Worm (Caenorhabditis elegans): ENCODE results near the gene nhr-247.
"Not testable (repeated sequence)": the region's sequence is repeated elsewhere in the genome, so short reads cannot be mapped to it uniquely, and the experiment has no call there.

nhr-247 gene

DNA sequence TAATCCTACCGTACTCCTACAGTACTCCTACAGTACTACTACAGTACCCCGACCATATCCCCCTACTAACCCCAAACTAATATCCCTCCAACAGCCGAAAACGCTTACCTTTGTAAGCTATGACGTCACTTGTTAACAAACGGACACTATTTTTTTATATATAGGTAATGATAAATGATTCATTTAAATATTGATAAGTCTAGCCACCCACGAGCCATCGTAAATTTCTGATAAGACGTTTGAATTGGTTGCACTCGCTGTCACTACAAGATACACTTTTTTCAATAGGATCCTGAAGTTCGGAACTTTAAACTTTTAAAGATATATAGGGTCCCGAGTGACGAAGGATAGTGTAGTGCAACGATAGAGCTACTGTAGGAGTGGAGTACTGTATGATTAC is at the start of gene nhr-247:
Gene nhr-247 (plus strand): TSS at position 330 of the 400 bp plus-strand sequence.
- TF ChIP-seq dmd-6 (GFP tag; IDR thresholded peaks at IDR 0.05) (peak; percentile 65), nhr-28 (tag; optimal IDR thresholded peaks at IDR 0.05) (peak; percentile 71), daf-16 (tag; optimal IDR thresholded peaks at IDR 0.05) (peak; percentile 24), pqm-1 (tag; optimal IDR thresholded peaks at IDR 0.05) (peak; percentile 15)
- TF ChIP-seq daf-16 (GFP tag; optimal IDR thresholded peaks at IDR 0.05): not testable (repeated sequence)

- TF ChIP-seq lir-3 (tag; optimal IDR thresholded peaks at IDR 0.05) (no peak), Y105C5A.15 (GFP tag; IDR thresholded peaks at IDR 0.05) (no peak), tra-1 (GFP tag; IDR thresholded peaks at IDR 0.05) (no peak), nhr-28 (tag; optimal IDR thresholded peaks at IDR 0.05) (no peak), nhr-25 (tag; optimal IDR thresholded peaks at IDR 0.05; ENCODE audit: borderline replicate concordance, insufficient read depth) (no peak), jun-1 (tag; optimal IDR thresholded peaks at IDR 0.05) (no peak), mxl-2 (GFP tag; conservative IDR thresholded peaks at IDR 0.05) (no peak), T26A8.4 (GFP tag; IDR thresholded peaks at IDR 0.05) (no peak), lin-15B (tag; optimal IDR thresholded peaks at IDR 0.05) (no peak), spr-1 (tag; optimal IDR thresholded peaks at IDR 0.05) (no peak), daf-12 (tag; optimal IDR thresholded peaks at IDR 0.05) (no peak), unc-130 (GFP tag; optimal IDR thresholded peaks at IDR 0.05) (no peak), fkh-10 (GFP tag; optimal IDR thresholded peaks at IDR 0.05) (no peak), aly-2 (tag; optimal IDR thresholded peaks at IDR 0.05) (no peak), ama-1 (optimal IDR thresholded peaks at IDR 0.05) (no peak), ceh-62 (tag; optimal IDR thresholded peaks at IDR 0.05) (no peak), hlh-11 (tag; optimal IDR thresholded peaks at IDR 0.05) (no peak)
These were observed 48.0 kb upstream of the nhr-247 start, which contains the start of gene srw-16 for ce11 chrV:15274757-15275156. TSS of gene srw-16 (minus strand) at chrV:15274857.

DNA sequence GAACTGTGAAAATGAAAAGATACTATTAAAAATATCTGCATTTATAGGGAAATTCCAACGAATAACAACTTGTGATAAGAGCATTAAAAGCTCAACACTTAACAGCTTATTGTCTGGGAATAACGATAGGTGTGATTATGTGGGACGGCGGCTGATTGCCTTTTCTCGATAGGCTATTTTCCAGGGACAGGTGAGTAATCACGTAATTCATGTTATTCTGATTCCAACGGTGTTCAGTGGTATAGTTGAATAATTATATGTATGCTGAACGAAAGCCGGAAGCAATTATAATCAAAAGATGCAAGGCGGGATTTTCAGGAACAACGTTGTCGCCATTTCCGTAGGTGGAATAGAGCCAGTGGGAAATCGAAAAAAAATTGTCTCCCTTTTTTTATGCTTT is 45.9 kb upstream of the nhr-247 start, which contains the start of gene srw-17:
Gene srw-17 (minus strand): TSS at position 101 of the 400 bp plus-strand sequence.
- TF ChIP-seq ztf-11 (tag; optimal IDR thresholded peaks at IDR 0.05) (no peak), nhr-11 (tag; optimal IDR thresholded peaks at IDR 0.05) (peak; percentile 19)

- TF ChIP-seq F37D6.2 (tag; optimal IDR thresholded peaks at IDR 0.05): no peak
- no peak for TF ChIP-seq daf-12 (tag; optimal IDR thresholded peaks at IDR 0.05)
- no peak for TF ChIP-seq sdz-12 (GFP tag; optimal IDR thresholded peaks at IDR 0.05)
- TF ChIP-seq ceh-28 (tag; optimal IDR thresholded peaks at IDR 0.05): no peak
- no peak for TF ChIP-seq Y5F2A.4 (GFP tag; optimal IDR thresholded peaks at IDR 0.05)
- TF ChIP-seq lin-29 (GFP tag; IDR thresholded peaks at IDR 0.05): no peak
These were observed 41.4 kb upstream of the nhr-247 start, which contains the start of the genes srw-19 and srx-51 for ce11 chrV:15281279-15281949. TSS of gene srw-19 (minus strand) at chrV:15281379. TSS of gene srx-51 (plus strand) at chrV:15281899.

- TF ChIP-seq nhr-41 (GFP tag; IDR thresholded peaks at IDR 0.05) (no peak), Y75B8A.6 (GFP tag; IDR thresholded peaks at IDR 0.05) (no peak), unc-130 (GFP tag; optimal IDR thresholded peaks at IDR 0.05) (no peak), zag-1 (tag; optimal IDR thresholded peaks at IDR 0.05) (no peak), lsy-2 (tag; optimal IDR thresholded peaks at IDR 0.05) (no peak), dmd-6 (GFP tag; IDR thresholded peaks at IDR 0.05) (peak; percentile 96)
These were observed 36.8 kb upstream of the nhr-247 start for ce11 chrV:15285984-15286383.

ce11 chrV:15287856-15288255 is 34.9 kb upstream of the nhr-247 start, which contains the start of gene cyp-34A1:
TSS of gene cyp-34A1 (minus strand) at chrV:15287956.
- TF ChIP-seq zfp-3 (GFP tag; conservative IDR thresholded peaks at IDR 0.05) (no peak), spr-1 (tag; optimal IDR thresholded peaks at IDR 0.05) (no peak), nhr-10 (tag; optimal IDR thresholded peaks at IDR 0.05) (no peak), lir-3 (tag; optimal IDR thresholded peaks at IDR 0.05) (no peak), sdz-12 (GFP tag; optimal IDR thresholded peaks at IDR 0.05) (no peak), duxl-1 (tag; optimal IDR thresholded peaks at IDR 0.05; ENCODE audit: poor library complexity) (no peak), nhr-48 (tag; optimal IDR thresholded peaks at IDR 0.05) (no peak), Y48G9A.11 (GFP tag; IDR thresholded peaks at IDR 0.05) (no peak)
